Worm (Caenorhabditis elegans) whole organism, L4/young adult: Measurements from ENCODE around the gene Y39B6A.69.

Experiments used
- W03F9.2 ChIP-seq: fragments of 150-350 bp; optimal IDR thresholded peaks from 2 replicates; lab custom pipeline; 2014; ENCODE audit warnings: missing biosample characterization, missing genetic modification characterization
- dao-5 ChIP-seq: sonication (generic microtip); optimal IDR thresholded peaks from 2 replicates; lab custom pipeline; 2016; ENCODE audit warnings: missing genotype, missing genetic modification characterization, moderate library complexity, missing compliant biosample characterization
- him-1 ChIP-seq: sonication (generic microtip); optimal IDR thresholded peaks from 2 replicates; lab custom pipeline; 2016; ENCODE audit warnings: missing genotype, missing genetic modification reagents, missing genetic modification characterization, missing compliant biosample characterization

DNA sequence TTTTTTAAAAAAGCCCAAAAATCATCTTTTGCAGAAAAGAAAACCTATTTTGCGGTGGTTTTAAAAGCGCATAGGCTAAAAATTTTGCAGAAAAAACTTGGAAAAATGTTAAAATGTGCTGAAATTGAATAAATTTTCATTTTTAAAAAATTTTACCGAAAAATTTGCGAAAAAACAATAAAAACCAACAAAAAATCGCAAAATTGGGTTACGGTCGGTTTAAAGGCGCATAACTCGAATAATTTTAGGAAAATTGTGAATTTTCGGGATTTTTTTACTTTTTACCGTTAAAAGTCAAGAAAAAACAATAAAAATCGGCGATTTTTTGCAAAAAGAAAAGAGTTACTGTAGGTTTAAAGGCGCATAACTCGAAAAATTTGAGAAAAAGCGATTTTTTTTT lies 27.0 kb downstream of the Y39B6A.69 start:
- TF ChIP-seq W03F9.2 (tag; lab: Kevin White, UChicago) (no peak), dao-5 (tag; lab: Kevin White, UChicago) (no peak), him-1 (tag; lab: Kevin White, UChicago) (no peak)
